Worm (Caenorhabditis elegans): ENCODE results near the gene msp-51.

DNA sequence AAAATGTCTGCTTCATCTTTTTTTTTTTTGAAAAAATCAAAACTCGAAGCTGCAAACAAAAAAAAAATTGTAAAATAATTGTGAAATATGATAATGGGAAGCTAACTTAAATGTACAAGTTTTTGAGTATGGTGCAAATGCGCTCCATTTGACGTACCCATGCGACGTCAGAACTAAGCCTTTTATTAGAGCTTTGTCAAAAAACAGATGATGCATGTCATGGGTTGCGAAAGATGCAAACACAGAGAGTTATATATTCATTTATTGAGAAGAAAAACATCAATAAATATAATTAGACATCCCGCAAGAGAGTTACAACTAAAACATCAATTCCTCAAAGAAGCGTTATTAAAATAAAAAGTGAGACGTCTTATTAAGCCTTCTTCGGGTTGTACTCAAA is 673 bp downstream of the msp-51 start:
- TF ChIP-seq W03F9.2 (tag; optimal IDR thresholded peaks at IDR 0.05) (no peak), him-1 (tag; optimal IDR thresholded peaks at IDR 0.05) (no peak), dao-5 (tag; optimal IDR thresholded peaks at IDR 0.05) (no peak)
